Worm (Caenorhabditis elegans): Measurements from ENCODE around the gene srh-100.

DNA sequence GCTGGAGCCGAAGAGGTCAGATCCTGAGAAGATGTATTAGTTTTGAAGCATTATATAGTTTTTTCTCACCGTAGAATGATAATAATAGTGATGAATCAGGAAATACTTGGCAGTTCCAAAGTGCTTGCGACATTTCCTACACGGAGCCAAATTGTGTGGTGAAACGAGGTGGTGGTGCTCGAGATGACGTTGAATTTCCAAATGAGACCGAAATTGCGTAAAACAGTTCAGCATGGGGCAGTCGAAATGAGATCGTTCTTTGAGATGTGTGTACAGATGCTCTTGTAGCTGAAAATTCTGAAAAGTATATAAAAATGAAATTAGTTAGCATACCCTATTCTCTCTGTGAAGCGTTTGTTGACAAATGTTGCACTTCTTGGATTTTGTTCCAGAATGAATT lies 13.5 kb upstream of the srh-100 start, which contains the start of gene C46E10.8:
- TF ChIP-seq T22C8.4 (GFP tag; IDR thresholded peaks at IDR 0.05) (no peak), cog-1 (tag; optimal IDR thresholded peaks at IDR 0.05) (no peak), tab-1 (GFP tag; IDR thresholded peaks at IDR 0.05) (no peak), flt-1 (GFP tag; IDR thresholded peaks at IDR 0.05) (no peak), klf-2 (GFP tag; conservative IDR thresholded peaks at IDR 0.05) (no peak), ztf-29 (GFP tag; IDR thresholded peaks at IDR 0.05) (no peak)

Data from whole organism, midembryonic.